Fruit fly (Drosophila melanogaster): ENCODE data around the gene CG14820.

CG14820 gene

dm6 chr3L:6964488-6965152 is 31.9 kb downstream of the CG14820 start, which contains the start of gene sgl (continued):
- TF ChIP-seq Met (GFP tag; optimal IDR thresholded peaks at IDR 0.05) (peak; percentile 8), CG31627 (GFP tag; optimal IDR thresholded peaks at IDR 0.05) (no peak), CG3032 (tag; optimal IDR thresholded peaks at IDR 0.05) (peak; percentile 42), dac (GFP tag; optimal IDR thresholded peaks at IDR 0.05) (no peak), CG6808 (GFP tag; optimal IDR thresholded peaks at IDR 0.05) (peak; percentile 34), ss (GFP tag; optimal IDR thresholded peaks at IDR 0.05) (peak; percentile 71 to 76), CG6792 (GFP tag; optimal IDR thresholded peaks at IDR 0.05) (no peak), OdsH (GFP tag; optimal IDR thresholded peaks at IDR 0.05) (no peak), Eip93F (GFP tag; optimal IDR thresholded peaks at IDR 0.05) (no peak), topi (GFP tag; optimal IDR thresholded peaks at IDR 0.05) (peak; percentile 52), CG6276 (GFP tag; optimal IDR thresholded peaks at IDR 0.05) (peak; percentile 74), CG11294 (GFP tag; IDR thresholded peaks at IDR 0.05) (no peak), pdm3 (GFP tag; optimal IDR thresholded peaks at IDR 0.05) (peak; percentile 5), CG8319 (GFP tag; optimal IDR thresholded peaks at IDR 0.05) (no peak), CG7368 (GFP tag; optimal IDR thresholded peaks at IDR 0.05) (no peak), Smox (GFP tag; optimal IDR thresholded peaks at IDR 0.05) (no peak)

dm6 chr3L:6967797-6968196 is 35.1 kb downstream of the CG14820 start, which contains the start of gene CG10064:
Gene CG10064, minus strand, starts transcription at chr3L:6967897.
- TF ChIP-seq Eip93F (GFP tag; optimal IDR thresholded peaks at IDR 0.05) (no peak), Smox (GFP tag; optimal IDR thresholded peaks at IDR 0.05) (no peak), CG8632 (GFP tag; optimal IDR thresholded peaks at IDR 0.05) (no peak), CG31627 (GFP tag; optimal IDR thresholded peaks at IDR 0.05) (no peak), CG1621 (tag; optimal IDR thresholded peaks at IDR 0.05) (no peak), CG6163 (GFP tag; IDR thresholded peaks at IDR 0.05) (no peak)

- TF ChIP-seq CG8119 (GFP tag; IDR thresholded peaks at IDR 0.05) (no peak; the same call in 2 of the 3 replicates), Eip93F (GFP tag; optimal IDR thresholded peaks at IDR 0.05) (no peak), CG1621 (tag; optimal IDR thresholded peaks at IDR 0.05) (no peak), CG9139 (GFP tag; optimal IDR thresholded peaks at IDR 0.05) (no peak), topi (GFP tag; optimal IDR thresholded peaks at IDR 0.05) (peak; percentile 13), CG3032 (tag; optimal IDR thresholded peaks at IDR 0.05) (peak; percentile 25), fd85E (GFP tag; optimal IDR thresholded peaks at IDR 0.05) (no peak), Smox (GFP tag; optimal IDR thresholded peaks at IDR 0.05) (no peak), spab (GFP tag; optimal IDR thresholded peaks at IDR 0.05) (no peak), CG11902 (GFP tag; optimal IDR thresholded peaks at IDR 0.05) (peak; percentile 14), pdm3 (GFP tag; optimal IDR thresholded peaks at IDR 0.05) (peak; percentile 55), CG6276 (GFP tag; optimal IDR thresholded peaks at IDR 0.05) (peak; percentile 24), CG11294 (GFP tag; IDR thresholded peaks at IDR 0.05) (no peak), eg (GFP tag; IDR thresholded peaks at IDR 0.05) (peak; percentile 80), salr (GFP tag; optimal IDR thresholded peaks at IDR 0.05) (no peak), CG3919 (GFP tag; optimal IDR thresholded peaks at IDR 0.05) (peak; percentile 44), CG6163 (GFP tag; IDR thresholded peaks at IDR 0.05) (peak; percentile 74), Lpt (GFP tag; optimal IDR thresholded peaks at IDR 0.05) (no peak), Ets21C (GFP tag; optimal IDR thresholded peaks at IDR 0.05) (no peak), esn (GFP tag; optimal IDR thresholded peaks at IDR 0.05) (peak; percentile 63), Hr39 (GFP tag; optimal IDR thresholded peaks at IDR 0.05) (peak; percentile 24), CG7368 (GFP tag; optimal IDR thresholded peaks at IDR 0.05) (no peak), fd59A (GFP tag; optimal IDR thresholded peaks at IDR 0.05) (no peak), CG10669 (GFP tag; optimal IDR thresholded peaks at IDR 0.05) (peak; percentile 19), achi (GFP tag; optimal IDR thresholded peaks at IDR 0.05) (peak; percentile 48), Hr4 (GFP tag; optimal IDR thresholded peaks at IDR 0.05) (peak; percentile 57), Eip75B (GFP tag; optimal IDR thresholded peaks at IDR 0.05) (peak; percentile 33), Sox14 (GFP tag; optimal IDR thresholded peaks at IDR 0.05) (peak; percentile 37), dac (GFP tag; optimal IDR thresholded peaks at IDR 0.05) (no peak), net (GFP tag; optimal IDR thresholded peaks at IDR 0.05) (peak; percentile 18), CG6808 (GFP tag; optimal IDR thresholded peaks at IDR 0.05) (peak; percentile 31), CG8632 (GFP tag; optimal IDR thresholded peaks at IDR 0.05) (peak; percentile 40), CG4318 (GFP tag; optimal IDR thresholded peaks at IDR 0.05) (peak; percentile 55), acj6 (GFP tag; optimal IDR thresholded peaks at IDR 0.05) (peak; percentile 32), CG34406 (GFP tag; optimal IDR thresholded peaks at IDR 0.05) (peak; percentile 19), CG8319 (GFP tag; optimal IDR thresholded peaks at IDR 0.05) (no peak), Ets96B (tag; optimal IDR thresholded peaks at IDR 0.05) (peak; percentile 27)
Measured at dm6 chr3L:6968961-6969814, 36.5 kb downstream of the CG14820 start, which contains the start of the genes Mis12 and CG9953. Gene Mis12, minus strand, starts transcription at chr3L:6969048. Gene CG9953, plus strand, starts transcription at chr3L:6969658.

Data from whole organism, prepupa.